Fruit fly (Drosophila melanogaster) whole organism, adult: ENCODE data around the gene robo3.
A peak's percentile ranks its signal among the peaks of the same experiment; 100 is the strongest.

Experiments used
- CG11617 ChIP-seq: fragments of 200-800 bp; sonication (Bioruptor generic); optimal IDR thresholded peaks from 2 replicates; lab custom pipeline; 2017; ENCODE audit warnings: mild to moderate bottlenecking, missing biosample characterization, missing genetic modification reagents, missing genetic modification characterization
- CG12768 ChIP-seq: fragments of 200-800 bp; sonication (Bioruptor generic); optimal IDR thresholded peaks from 2 replicates; lab custom pipeline; 2017; ENCODE audit warnings: missing biosample characterization, missing genetic modification characterization, mild to moderate bottlenecking, moderate library complexity, missing genetic modification reagents
- CG14711 ChIP-seq: fragments of 200-800 bp; sonication (Bioruptor generic); optimal IDR thresholded peaks from 2 replicates; lab custom pipeline; 2018; ENCODE audit warnings: missing biosample characterization, mild to moderate bottlenecking, missing genetic modification characterization, moderate library complexity
- CG1620 ChIP-seq: fragments of 200-800 bp; sonication (Bioruptor generic); optimal IDR thresholded peaks from 2 replicates; lab custom pipeline; 2016; ENCODE audit warnings: missing biosample characterization, missing genetic modification characterization
- CG33017 ChIP-seq: fragments of 200-800 bp; sonication (Bioruptor generic); optimal IDR thresholded peaks from 2 replicates; lab custom pipeline; 2018; ENCODE audit warnings: missing biosample characterization, mild to moderate bottlenecking, missing genetic modification characterization, moderate library complexity
- CG5204 ChIP-seq: fragments of 200-800 bp; sonication (Bioruptor generic); optimal IDR thresholded peaks from 2 replicates; lab custom pipeline; 2016; ENCODE audit warnings: missing biosample characterization, missing genetic modification characterization
- CG7045 ChIP-seq: fragments of 200-800 bp; sonication (Bioruptor generic); optimal IDR thresholded peaks from 2 replicates; lab custom pipeline; 2017; ENCODE audit warnings: missing biosample characterization, mild to moderate bottlenecking, missing genetic modification characterization
- CG7101 ChIP-seq: fragments of 200-800 bp; sonication (Bioruptor generic); optimal IDR thresholded peaks from 2 replicates; lab custom pipeline; 2018; ENCODE audit warnings: missing biosample characterization, mild to moderate bottlenecking, missing genetic modification characterization, moderate library complexity
- Clk ChIP-seq: fragments of 200-800 bp; sonication (Bioruptor generic); optimal IDR thresholded peaks from 2 replicates; lab custom pipeline; 2017; ENCODE audit warnings: missing biosample characterization, missing genetic modification characterization
- Crg-1 ChIP-seq: fragments of 200-800 bp; sonication (Bioruptor generic); optimal IDR thresholded peaks from 2 replicates; lab custom pipeline; 2016; ENCODE audit warnings: missing biosample characterization, missing genetic modification characterization
- Hr96 ChIP-seq: fragments of 200-800 bp; sonication (Bioruptor generic); optimal IDR thresholded peaks from 2 replicates; lab custom pipeline; 2016; ENCODE audit warnings: missing biosample characterization, missing genetic modification characterization
- Mnt ChIP-seq: fragments of 200-800 bp; sonication (Bioruptor generic); optimal IDR thresholded peaks from 2 replicates; lab custom pipeline; 2016; ENCODE audit warnings: missing biosample characterization, mild to moderate bottlenecking, missing genetic modification characterization
- bab1 ChIP-seq: fragments of 200-800 bp; sonication (Bioruptor generic); optimal IDR thresholded peaks from 3 replicates; lab custom pipeline; 2019; ENCODE audit warnings: missing biosample characterization, mild to moderate bottlenecking, missing genetic modification characterization, moderate library complexity
- cic ChIP-seq: fragments of 200-800 bp; sonication (Bioruptor generic); optimal IDR thresholded peaks from 2 replicates; lab custom pipeline; 2017; ENCODE audit warnings: missing biosample characterization, mild to moderate bottlenecking, missing genetic modification characterization, moderate library complexity
- cnc ChIP-seq, 2 experiments: fragments of >200 bp; optimal IDR thresholded peaks; 2 replicates each; lab custom pipeline; 2017
- kay ChIP-seq: fragments of 200-800 bp; sonication (Bioruptor generic); peaks from one replicate; lab custom pipeline; 2016; ENCODE audit warnings: missing biosample characterization, missing genetic modification characterization, borderline replicate concordance
- ovo ChIP-seq: fragments of 200-800 bp; sonication (Bioruptor generic); optimal IDR thresholded peaks from 2 replicates; lab custom pipeline; 2016; ENCODE audit warnings: missing biosample characterization, missing genetic modification characterization
- pad ChIP-seq: fragments of 200-800 bp; sonication (Bioruptor generic); optimal IDR thresholded peaks from 3 replicates; lab custom pipeline; 2017; ENCODE audit warnings: missing biosample characterization, missing genetic modification characterization, mild to moderate bottlenecking, moderate library complexity, missing genetic modification reagents
- tj ChIP-seq: fragments of 200-800 bp; sonication (Bioruptor generic); optimal IDR thresholded peaks from 3 replicates; lab custom pipeline; 2017; ENCODE audit warnings: missing biosample characterization, mild to moderate bottlenecking, missing genetic modification characterization, moderate library complexity
- toe ChIP-seq: fragments of 200-800 bp; sonication (Bioruptor generic); optimal IDR thresholded peaks from 2 replicates; lab custom pipeline; 2016; ENCODE audit warnings: missing biosample characterization, missing genetic modification characterization

The robo3 gene

dm6 chr2L:1218993-1219392 is 37.2 kb upstream of the robo3 start, which contains the start of gene CG42329:
Gene CG42329 (plus strand): TSS chr2L:1219293.
- no peak for TF ChIP-seq toe (GFP tag; lab: Kevin White, UChicago)
- no peak for TF ChIP-seq Hr96 (GFP tag; lab: Kevin White, UChicago)
- no peak for TF ChIP-seq CG33017
- no peak for TF ChIP-seq CG7101 (tag; lab: Kevin White, UChicago)
- TF ChIP-seq Mnt (GFP tag; lab: Kevin White, UChicago) = peak; percentile 42

dm6 chr2L:1230691-1231090 is 25.5 kb upstream of the robo3 start:
- TF ChIP-seq CG7045 (GFP tag; lab: Kevin White, UChicago) (no peak), bab1 (GFP tag; lab: Kevin White, UChicago) (no peak), Clk (GFP tag; lab: Kevin White, UChicago) (no peak), Hr96 (GFP tag; lab: Kevin White, UChicago) (no peak), CG11617 (GFP tag; lab: Kevin White, UChicago) (no peak), CG12768 (no peak), Mnt (GFP tag; lab: Kevin White, UChicago) (no peak), CG7101 (tag; lab: Kevin White, UChicago) (no peak), toe (GFP tag; lab: Kevin White, UChicago) (no peak)

- TF ChIP-seq CG11617 (GFP tag; lab: Kevin White, UChicago) (no peak), tj (no peak), Crg-1 (GFP tag; lab: Kevin White, UChicago) (no peak), CG7045 (GFP tag; lab: Kevin White, UChicago) (no peak), CG12768 (no peak), ovo (GFP tag; lab: Kevin White, UChicago) (no peak), cnc (optimal IDR thresholded peaks at IDR 0.05; lab: Kevin White, UChicago) (no peak), CG33017 (no peak), Mnt (GFP tag; lab: Kevin White, UChicago) (no peak), CG5204 (GFP tag; lab: Kevin White, UChicago) (no peak), cic (GFP tag; lab: Kevin White, UChicago) (no peak), Clk (GFP tag; lab: Kevin White, UChicago) (no peak), Hr96 (GFP tag; lab: Kevin White, UChicago) (no peak), CG14711 (tag; lab: Kevin White, UChicago) (no peak), pad (no peak)
These were observed 16.5 kb upstream of the robo3 start, which contains the start of gene CG5397 for dm6 chr2L:1239736-1240135. Gene CG5397 (plus strand): TSS chr2L:1240036.

dm6 chr2L:1253235-1253634 is 3.0 kb upstream of the robo3 start:
- TF ChIP-seq ovo (GFP tag; lab: Kevin White, UChicago) = no peak
- no peak for TF ChIP-seq CG12768
- no peak for TF ChIP-seq CG14711 (tag; lab: Kevin White, UChicago)
- no peak for TF ChIP-seq CG7045 (GFP tag; lab: Kevin White, UChicago)
- no peak for TF ChIP-seq CG1620 (GFP tag; lab: Kevin White, UChicago)
- no peak for TF ChIP-seq bab1 (GFP tag; lab: Kevin White, UChicago)
- TF ChIP-seq tj = no peak

dm6 chr2L:1262684-1263083 is 6.5 kb downstream of the robo3 start:
- no peak for TF ChIP-seq CG14711 (tag; lab: Kevin White, UChicago)
- TF ChIP-seq Mnt (GFP tag; lab: Kevin White, UChicago) = no peak
- no peak for TF ChIP-seq Crg-1 (GFP tag; lab: Kevin White, UChicago)
- no peak for TF ChIP-seq CG5204 (GFP tag; lab: Kevin White, UChicago)
- TF ChIP-seq CG1620 (GFP tag; lab: Kevin White, UChicago) = no peak
- no peak for TF ChIP-seq CG7101 (tag; lab: Kevin White, UChicago)
- TF ChIP-seq tj = no peak
- no peak for TF ChIP-seq pad
- TF ChIP-seq bab1 (GFP tag; lab: Kevin White, UChicago) = no peak
- no peak for TF ChIP-seq CG7045 (GFP tag; lab: Kevin White, UChicago)
- TF ChIP-seq kay = no peak
- no peak for TF ChIP-seq Hr96 (GFP tag; lab: Kevin White, UChicago)
- TF ChIP-seq Clk (GFP tag; lab: Kevin White, UChicago) = no peak
- TF ChIP-seq CG12768 = no peak
- no peak for TF ChIP-seq CG11617 (GFP tag; lab: Kevin White, UChicago)
- no peak for TF ChIP-seq cnc (optimal IDR thresholded peaks at IDR 0.05; lab: Kevin White, UChicago)

- TF ChIP-seq Hr96 (GFP tag; lab: Kevin White, UChicago) (no peak), pad (no peak), cnc (optimal IDR thresholded peaks at IDR 0.05; lab: Kevin White, UChicago) (no peak), tj (no peak), CG7045 (GFP tag; lab: Kevin White, UChicago) (no peak), CG11617 (GFP tag; lab: Kevin White, UChicago) (no peak), CG14711 (tag; lab: Kevin White, UChicago) (no peak), Crg-1 (GFP tag; lab: Kevin White, UChicago) (no peak), ovo (GFP tag; lab: Kevin White, UChicago) (no peak), bab1 (GFP tag; lab: Kevin White, UChicago) (no peak), CG7101 (tag; lab: Kevin White, UChicago) (no peak), kay (no peak), CG1620 (GFP tag; lab: Kevin White, UChicago) (no peak), CG12768 (no peak), toe (GFP tag; lab: Kevin White, UChicago) (no peak), Clk (GFP tag; lab: Kevin White, UChicago) (no peak), CG33017 (no peak), cic (GFP tag; lab: Kevin White, UChicago) (no peak), Mnt (GFP tag; lab: Kevin White, UChicago) (no peak)
These were observed 56.1 kb downstream of the robo3 start for dm6 chr2L:1312321-1312720.
